Fruit fly (Drosophila melanogaster) whole organism, embryonic: Measurements from ENCODE around the gene Syt14.

Source experiments
- CG12659 ChIP-seq: fragments of 200-800 bp; sonication (Bioruptor generic); optimal IDR thresholded peaks from 3 replicates; lab custom pipeline; 2017; ENCODE audit warnings: mild to moderate bottlenecking, missing biosample characterization, missing genetic modification reagents, missing genetic modification characterization
- CG8359 ChIP-seq: fragments of 200-800 bp; sonication (Bioruptor generic); optimal IDR thresholded peaks from 2 replicates; lab custom pipeline; 2017; ENCODE audit warnings: missing biosample characterization, mild to moderate bottlenecking, missing genetic modification characterization, borderline replicate concordance
- Eip74EF ChIP-seq, 2 experiments: fragments of 200-800 bp in 1 of 2; fragments of >200 bp in 1 of 2; sonication (Bioruptor generic) in 1 of 2; optimal IDR thresholded peaks; 2 replicates each; lab custom pipeline; 2017 to 2019; ENCODE audit warnings: missing biosample characterization in 2 of 2, missing genetic modification characterization in 2 of 2, mild to moderate bottlenecking in 1 of 2, moderate library complexity in 1 of 2
- Gsc ChIP-seq: fragments of 200-800 bp; sonication (Bioruptor generic); IDR thresholded peaks from 2 replicates; pipeline ENCODE4 v1.3.6; 2022; ENCODE audit warnings: missing biosample characterization, missing genetic modification characterization
- Meics ChIP-seq: fragments of 200-800 bp; sonication (Bioruptor generic); optimal IDR thresholded peaks from 2 replicates; lab custom pipeline; 2017; ENCODE audit warnings: missing biosample characterization, mild to moderate bottlenecking, missing genetic modification characterization
- jing ChIP-seq: fragments of 200-800 bp; sonication (Bioruptor generic); optimal IDR thresholded peaks from 2 replicates; lab custom pipeline; 2018; ENCODE audit warnings: missing biosample characterization, mild to moderate bottlenecking, missing genetic modification characterization
- pnt ChIP-seq: fragments of 200-800 bp; sonication (Bioruptor generic); optimal IDR thresholded peaks from 3 replicates; lab custom pipeline; 2016; ENCODE audit warnings: missing biosample characterization, missing genetic modification characterization

dm6 chr3R:4333964-4334363 lies 15.1 kb upstream of the Syt14 start, which contains the start of gene CG9776:
- TF ChIP-seq Meics (GFP tag; lab: Kevin White, UChicago) (no peak), pnt (GFP tag; lab: Kevin White, UChicago) (peak; percentile 65), CG12659 (peak; percentile 82), jing (GFP tag; lab: Kevin White, UChicago) (no peak), Gsc (GFP tag; lab: Robert Waterston, UW) (no peak), Eip74EF (GFP tag; optimal IDR thresholded peaks at IDR 0.05; lab: Kevin White, UChicago) (peak in 1 of 2 experiments; percentile 48), CG8359 (no peak)
